Worm (Caenorhabditis elegans) whole organism, young adult: ENCODE data around the gene C44B12.9.
"Not testable (repeated sequence)": the region's sequence is repeated elsewhere in the genome, so short reads cannot be mapped to it uniquely, and the experiment has no call there.

Experiments used
- B0019.2 ChIP-seq: fragments of 200-800 bp; sonication (Bioruptor generic); conservative IDR thresholded peaks from 2 replicates; pipeline ENCODE4 v1.3.6; 2022; ENCODE audit warnings: missing genetic modification reagents, missing genetic modification characterization, missing compliant biosample characterization
- B0035.1 ChIP-seq: sonication (generic microtip); optimal IDR thresholded peaks from 2 replicates; lab custom pipeline; 2016; ENCODE audit warnings: missing genetic modification characterization, mild to moderate bottlenecking, missing compliant biosample characterization, missing genotype, missing genetic modification reagents
- B0261.1 ChIP-seq: sonication (generic microtip); optimal IDR thresholded peaks from 2 replicates; lab custom pipeline; 2016; ENCODE audit warnings: mild to moderate bottlenecking, missing genetic modification characterization, moderate library complexity, missing compliant biosample characterization
- B0336.3 ChIP-seq: fragments of 200-800 bp; sonication (Bioruptor generic); IDR thresholded peaks from 2 replicates; pipeline ENCODE4 v1.3.6; 2022; ENCODE audit warnings: missing genetic modification characterization, missing compliant biosample characterization
- F39B2.1 ChIP-seq: fragments of 200-800 bp; sonication (Bioruptor generic); IDR thresholded peaks from 2 replicates; pipeline ENCODE4 v1.3.6; 2022; ENCODE audit warnings: missing genetic modification reagents, missing genetic modification characterization, missing compliant biosample characterization
- F52B5.7 ChIP-seq: sonication (generic microtip); optimal IDR thresholded peaks from 2 replicates; lab custom pipeline; 2016; ENCODE audit warnings: mild to moderate bottlenecking, missing genetic modification characterization, missing compliant biosample characterization
- athp-1 ChIP-seq: sonication (generic microtip); optimal IDR thresholded peaks from 2 replicates; lab custom pipeline; 2017; ENCODE audit warnings: mild to moderate bottlenecking, missing genetic modification characterization, missing compliant biosample characterization
- attf-3 ChIP-seq: fragments of 200-800 bp; sonication (Bioruptor generic); conservative IDR thresholded peaks from 2 replicates; pipeline ENCODE4 v1.3.6; 2022; ENCODE audit warnings: missing genetic modification reagents, missing genetic modification characterization, missing compliant biosample characterization
- attf-6 ChIP-seq: fragments of 200-800 bp; sonication (Bioruptor generic); IDR thresholded peaks from 2 replicates; pipeline ENCODE4 v1.3.6; 2022; ENCODE audit warnings: missing genetic modification reagents, missing genetic modification characterization, missing compliant biosample characterization
- bed-2 ChIP-seq: fragments of 200-800 bp; sonication (Bioruptor generic); IDR thresholded peaks from 2 replicates; pipeline ENCODE4 v1.3.6; 2022; ENCODE audit warnings: missing genetic modification reagents, missing genetic modification characterization, missing compliant biosample characterization
- ccch-3 ChIP-seq: fragments of 200-800 bp; sonication (Bioruptor generic); optimal IDR thresholded peaks from 2 replicates; lab custom pipeline; 2018; ENCODE audit warnings: mild to moderate bottlenecking, missing genetic modification characterization, missing compliant biosample characterization
- ceh-100 ChIP-seq: fragments of 200-800 bp; sonication (Bioruptor generic); IDR thresholded peaks from 2 replicates; pipeline ENCODE4 v1.3.6; 2022; ENCODE audit warnings: missing genetic modification reagents, missing genetic modification characterization, missing compliant biosample characterization
- ceh-27 ChIP-seq: fragments of 200-800 bp; sonication (Bioruptor generic); optimal IDR thresholded peaks from 2 replicates; lab custom pipeline; 2018; ENCODE audit warnings: mild to moderate bottlenecking, missing genetic modification characterization, moderate library complexity, missing compliant biosample characterization
- chd-7 ChIP-seq: sonication (generic microtip); optimal IDR thresholded peaks from 2 replicates; lab custom pipeline; 2016; ENCODE audit warnings: mild to moderate bottlenecking, missing genetic modification characterization, moderate library complexity, missing compliant biosample characterization
- dox-1 ChIP-seq: fragments of 200-800 bp; sonication (Bioruptor generic); IDR thresholded peaks from 2 replicates; pipeline ENCODE4 v1.3.6; 2022; ENCODE audit warnings: missing genetic modification reagents, missing genetic modification characterization, missing compliant biosample characterization
- dpff-1 ChIP-seq: sonication (generic microtip); optimal IDR thresholded peaks from 2 replicates; lab custom pipeline; 2017; ENCODE audit warnings: mild to moderate bottlenecking, missing genetic modification characterization, missing compliant biosample characterization
- egrh-3 ChIP-seq: fragments of 200-800 bp; sonication (Bioruptor generic); IDR thresholded peaks from 2 replicates; pipeline ENCODE4 v1.3.6; 2022; ENCODE audit warnings: missing genetic modification reagents, missing genetic modification characterization, missing compliant biosample characterization
- gei-17 ChIP-seq: fragments of 200-800 bp; sonication (Bioruptor generic); optimal IDR thresholded peaks from 2 replicates; lab custom pipeline; 2018; ENCODE audit warnings: mild to moderate bottlenecking, missing genetic modification characterization, missing compliant biosample characterization
- hlh-12 ChIP-seq: sonication (generic microtip); optimal IDR thresholded peaks from 2 replicates; lab custom pipeline; 2016; ENCODE audit warnings: missing genetic modification characterization, missing compliant biosample characterization
- hmg-1.2 ChIP-seq: fragments of 200-800 bp; sonication (Bioruptor generic); IDR thresholded peaks from 2 replicates; pipeline ENCODE4 v1.3.6; 2022; ENCODE audit warnings: missing genetic modification reagents, missing genetic modification characterization, missing compliant biosample characterization
- lag-1 ChIP-seq: fragments of 200-800 bp; sonication (Bioruptor generic); IDR thresholded peaks from 2 replicates; pipeline ENCODE4 v1.3.6; 2022; ENCODE audit warnings: missing genetic modification reagents, missing genetic modification characterization, missing compliant biosample characterization
- lin-35 ChIP-seq, 3 experiments: fragments of 150-350 bp in 2 of 3; sonication (generic microtip) in 1 of 3; optimal IDR thresholded peaks; 2 replicates each; lab custom pipeline; 2014 to 2018; ENCODE audit warnings: missing biosample characterization in 3 of 3, missing genetic modification characterization in 3 of 3, missing genetic modification reagents in 3 of 3
- lin-40 ChIP-seq: sonication (generic microtip); optimal IDR thresholded peaks from 2 replicates; lab custom pipeline; 2016; ENCODE audit warnings: missing genetic modification characterization, mild to moderate bottlenecking, missing compliant biosample characterization, missing genotype, missing genetic modification reagents
- lin-54 ChIP-seq: fragments of 200-800 bp; sonication (Bioruptor generic); optimal IDR thresholded peaks from 2 replicates; lab custom pipeline; 2018; ENCODE audit warnings: mild to moderate bottlenecking, missing genetic modification characterization, missing compliant biosample characterization
- lsy-27 ChIP-seq: sonication (generic microtip); optimal IDR thresholded peaks from 2 replicates; lab custom pipeline; 2017; ENCODE audit warnings: missing genetic modification characterization, mild to moderate bottlenecking, missing compliant biosample characterization, antibody characterized with exemption, missing genotype, borderline replicate concordance; ENCODE audit not compliant: insufficient read depth
- madf-8 ChIP-seq: fragments of 200-800 bp; sonication (Bioruptor generic); conservative IDR thresholded peaks from 2 replicates; pipeline ENCODE4 v1.3.6; 2022; ENCODE audit warnings: missing genetic modification reagents, missing genetic modification characterization, missing compliant biosample characterization
- mcd-1 ChIP-seq: fragments of 200-800 bp; sonication (Bioruptor generic); IDR thresholded peaks from 2 replicates; pipeline ENCODE4 v1.3.6; 2022; ENCODE audit warnings: missing genetic modification reagents, missing genetic modification characterization, missing compliant biosample characterization
- mxl-1 ChIP-seq: sonication (generic microtip); optimal IDR thresholded peaks from 2 replicates; lab custom pipeline; 2016; ENCODE audit warnings: missing genetic modification characterization, missing compliant biosample characterization
- pbrm-1 ChIP-seq: fragments of 200-800 bp; sonication (Bioruptor generic); IDR thresholded peaks from 2 replicates; pipeline ENCODE4 v1.3.6; 2022; ENCODE audit warnings: missing genetic modification reagents, missing genetic modification characterization, missing compliant biosample characterization
- rpc-1 ChIP-seq, 2 experiments: fragments of 150-350 bp in 1 of 2; sonication (generic microtip) in 1 of 2; optimal IDR thresholded peaks; 2 replicates each; lab custom pipeline; 2014 to 2018; ENCODE audit warnings: missing biosample characterization in 1 of 2, missing genetic modification characterization in 1 of 2, missing genetic modification reagents in 1 of 2, missing genotype in 1 of 2
- snpc-4 ChIP-seq, 5 experiments: fragments of 150-350 bp in 1 of 5; sonication (generic microtip) in 4 of 5; optimal IDR thresholded peaks; 2 replicates each; lab custom pipeline; 2014 to 2018; ENCODE audit warnings: missing genetic modification characterization in 5 of 5, missing biosample characterization in 3 of 5, antibody characterized with exemption in 2 of 5, mild to moderate bottlenecking in 2 of 5, missing compliant biosample characterization in 2 of 5, missing genotype in 2 of 5, moderate library complexity in 2 of 5, missing genetic modification reagents in 1 of 5
- sptf-2 ChIP-seq: fragments of 200-800 bp; sonication (Bioruptor generic); optimal IDR thresholded peaks from 2 replicates; lab custom pipeline; 2018; ENCODE audit warnings: mild to moderate bottlenecking, missing genetic modification characterization, missing compliant biosample characterization
- tbp1 ChIP-seq: fragments of 200-800 bp; sonication (Bioruptor generic); optimal IDR thresholded peaks from 2 replicates; lab custom pipeline; 2018; ENCODE audit warnings: mild to moderate bottlenecking, missing genetic modification characterization, missing compliant biosample characterization
- unc-130 ChIP-seq: sonication (generic microtip); optimal IDR thresholded peaks from 2 replicates; lab custom pipeline; 2016; ENCODE audit warnings: missing genetic modification reagents, missing genetic modification characterization, missing compliant biosample characterization
- zfh-2 ChIP-seq: fragments of 200-800 bp; sonication (Bioruptor generic); conservative IDR thresholded peaks from 2 replicates; pipeline ENCODE4 v1.3.6; 2022; ENCODE audit warnings: missing genetic modification reagents, missing genetic modification characterization, missing compliant biosample characterization

The C44B12.9 gene

ce11 chrIV:1063058-1063457 is 41.4 kb downstream of the C44B12.9 start:
- TF ChIP-seq attf-3: peak; percentile 24; the same call in 1 of the 2 replicates
- TF ChIP-seq tbp1 (GFP tag; lab: Kevin White, UChicago): peak; percentile 76
- TF ChIP-seq rpc-1 (optimal IDR thresholded peaks at IDR 0.05; lab: Kevin White, UChicago): peak; percentile 21
- TF ChIP-seq rpc-1 (tag; optimal IDR thresholded peaks at IDR 0.05; lab: Kevin White, UChicago): peak; percentile 62
- TF ChIP-seq B0261.1: peak; percentile 51
- TF ChIP-seq pbrm-1 (GFP tag; lab: Robert Waterston, UW): no peak

- not testable (repeated sequence) for TF ChIP-seq snpc-4 (GFP tag; optimal IDR thresholded peaks at IDR 0.05; lab: Kevin White, UChicago)
- peak in 3 of 4 experiments; percentile 24 to 91 (median 85) for TF ChIP-seq snpc-4 (tag; optimal IDR thresholded peaks at IDR 0.05; lab: Kevin White, UChicago)
- TF ChIP-seq hmg-1.2 (GFP tag; lab: Robert Waterston, UW): peak; percentile 64
- TF ChIP-seq, all 124 proteins: peak for 2; not testable (repeated sequence) for 122
Observed at ce11 chrIV:1061689-1062088, 42.7 kb downstream of the C44B12.9 start.

ce11 chrIV:1058504-1058903 is 45.9 kb downstream of the C44B12.9 start:
- TF ChIP-seq ccch-3 (GFP tag; lab: Kevin White, UChicago) (no peak), ceh-100 (GFP tag; lab: Robert Waterston, UW) (no peak), dpff-1 (tag; lab: Kevin White, UChicago) (no peak), attf-3 (peak; percentile 72), madf-8 (no peak), chd-7 (tag; lab: Kevin White, UChicago) (no peak)

ce11 chrIV:1056263-1056942 is 48.0 kb downstream of the C44B12.9 start, which contains the start of the genes Y55F3AM.13 and mrps-25:
Gene Y55F3AM.13, minus strand, starts transcription at chrIV:1056313.
Gene mrps-25, plus strand, starts transcription at chrIV:1056892.
- TF ChIP-seq attf-3 (peak; percentile 94), B0261.1 (no peak)
- TF ChIP-seq, all 124 proteins: peak for 1

ce11 chrIV:1055734-1056133 is 48.7 kb downstream of the C44B12.9 start:
- TF ChIP-seq B0019.2 (GFP tag; lab: Robert Waterston, UW) (no peak), sptf-2 (GFP tag; lab: Kevin White, UChicago) (no peak), bed-2 (GFP tag; lab: Robert Waterston, UW) (no peak), zfh-2 (GFP tag; lab: Robert Waterston, UW) (peak; percentile 85), dox-1 (GFP tag; lab: Robert Waterston, UW) (peak; percentile 12; the same call in 1 of the 2 replicates), egrh-3 (GFP tag; lab: Robert Waterston, UW) (peak; percentile 66; the same call in 1 of the 2 replicates)

ce11 chrIV:1054736-1055135 is 49.7 kb downstream of the C44B12.9 start, which contains the start of gene dcap-1:
Gene dcap-1, minus strand, starts transcription at chrIV:1054794.
- TF ChIP-seq lin-40 (tag; lab: Kevin White, UChicago): no peak
- TF ChIP-seq lin-35 (GFP tag; optimal IDR thresholded peaks at IDR 0.05; lab: Kevin White, UChicago): peak in 1 of 3 experiments; percentile 40
- TF ChIP-seq mcd-1 (GFP tag; lab: Robert Waterston, UW): peak; percentile 19; the same call in 1 of the 2 replicates
- TF ChIP-seq attf-3: peak; percentile 96

- TF ChIP-seq mcd-1 (GFP tag; lab: Robert Waterston, UW) (no peak; the same call in 1 of the 2 replicates), F39B2.1 (no peak), egrh-3 (GFP tag; lab: Robert Waterston, UW) (peak; percentile 77; the same call in 1 of the 2 replicates), F52B5.7 (no peak), ceh-27 (GFP tag; lab: Kevin White, UChicago) (no peak), zfh-2 (GFP tag; lab: Robert Waterston, UW) (peak; percentile 85), hlh-12 (tag; lab: Kevin White, UChicago) (no peak), lin-54 (GFP tag; lab: Kevin White, UChicago) (no peak), attf-6 (GFP tag; lab: Robert Waterston, UW) (no peak), lag-1 (GFP tag; lab: Robert Waterston, UW) (no peak), mxl-1 (tag; lab: Kevin White, UChicago) (no peak), B0336.3 (no peak), gei-17 (GFP tag; lab: Kevin White, UChicago) (no peak), lsy-27 (tag; lab: Kevin White, UChicago) (no peak), B0035.1 (tag; lab: Kevin White, UChicago) (no peak), athp-1 (tag; lab: Kevin White, UChicago) (no peak), unc-130 (GFP tag; lab: Kevin White, UChicago) (no peak)
Observed at ce11 chrIV:1053989-1054388, 50.4 kb downstream of the C44B12.9 start.
